Fruit fly (Drosophila melanogaster): ENCODE measurements around the gene Wnk.

Wnk gene

dm6 chr3L:21509488-21510122, 45.1 kb downstream of the Wnk start (continued):
- peak; percentile 53 for TF ChIP-seq BtbVII (GFP tag; optimal IDR thresholded peaks at IDR 0.05)
- no peak; the same call in 1 of the 2 replicates for TF ChIP-seq bbx (GFP tag; IDR thresholded peaks at IDR 0.05; ENCODE audit: partially characterized antibody)
- TF ChIP-seq nerfin-2 (GFP tag; IDR thresholded peaks at IDR 0.05; ENCODE audit: partially characterized antibody): no peak
- TF ChIP-seq Fer3 (tag; optimal IDR thresholded peaks at IDR 0.05): peak; percentile 9
- TF ChIP-seq phol (tag; optimal IDR thresholded peaks at IDR 0.05): peak; percentile 39
- TF ChIP-seq Elba2 (GFP tag; optimal IDR thresholded peaks at IDR 0.05): no peak
- no peak for TF ChIP-seq pfk (GFP tag; optimal IDR thresholded peaks at IDR 0.05)
- TF ChIP-seq Hand (GFP tag; optimal IDR thresholded peaks at IDR 0.05): peak; percentile 35
- peak; percentile 71; the same call in 2 of the 3 replicates for TF ChIP-seq ci (GFP tag; IDR thresholded peaks at IDR 0.05)
- TF ChIP-seq Deaf1 (tag; optimal IDR thresholded peaks at IDR 0.05): no peak
- 0 out of 2 replicates have a peak, but pooled peaks have one; percentile 18 for TF ChIP-seq Atf6 (GFP tag; IDR thresholded peaks at IDR 0.05)
- TF ChIP-seq crol (GFP tag; IDR thresholded peaks at IDR 0.05): no peak
- peak; percentile 3 for TF ChIP-seq CG8359 (GFP tag; optimal IDR thresholded peaks at IDR 0.05; ENCODE audit: borderline replicate concordance)
- peak; percentile 24; the same call in 1 of the 2 replicates for TF ChIP-seq Ada2b (GFP tag; IDR thresholded peaks at IDR 0.05)
- 0 out of 2 replicates have a peak, but pooled peaks have one; percentile 9 for TF ChIP-seq CG6689 (GFP tag; IDR thresholded peaks at IDR 0.05)
- peak; percentile 55 for TF ChIP-seq Xbp1 (GFP tag; optimal IDR thresholded peaks at IDR 0.05)
- no peak for TF ChIP-seq toy (GFP tag; IDR thresholded peaks at IDR 0.05)
- peak; percentile 28 for TF ChIP-seq CG13775 (GFP tag; optimal IDR thresholded peaks at IDR 0.05)
- TF ChIP-seq Hmr (GFP tag; optimal IDR thresholded peaks at IDR 0.05): peak; percentile 48
- no peak for TF ChIP-seq Doc2 (GFP tag; IDR thresholded peaks at IDR 0.05)
- TF ChIP-seq ftz-f1 (GFP tag; optimal IDR thresholded peaks at IDR 0.05): no peak
- peak; percentile 46 for TF ChIP-seq CG8388 (GFP tag; optimal IDR thresholded peaks at IDR 0.05)
- TF ChIP-seq shn (GFP tag; optimal IDR thresholded peaks at IDR 0.05): peak; percentile 40
- TF ChIP-seq Hr78 (GFP tag; optimal IDR thresholded peaks at IDR 0.05): peak in 1 of 2 experiments; percentile 57
- TF ChIP-seq CG10462 (GFP tag; optimal IDR thresholded peaks at IDR 0.05): peak; percentile 21
- TF ChIP-seq Camta (GFP tag; optimal IDR thresholded peaks at IDR 0.05): peak; percentile 23
- peak; percentile 5 for TF ChIP-seq CG18476 (GFP tag; optimal IDR thresholded peaks at IDR 0.05)
- TF ChIP-seq Fer1 (GFP tag; optimal IDR thresholded peaks at IDR 0.05): peak; percentile 39
- TF ChIP-seq D19A (tag; optimal IDR thresholded peaks at IDR 0.05): peak; percentile 32
- TF ChIP-seq CG18262 (tag; optimal IDR thresholded peaks at IDR 0.05): peak; percentile 52
- peak; percentile 25; the same call in 1 of the 2 replicates for TF ChIP-seq sob (GFP tag; IDR thresholded peaks at IDR 0.05)
- peak; percentile 55 for TF ChIP-seq CG30403 (GFP tag; optimal IDR thresholded peaks at IDR 0.05)
- peak; percentile 61; the same call in 2 of the 3 replicates for TF ChIP-seq CG17361 (GFP tag; IDR thresholded peaks at IDR 0.05)
- TF ChIP-seq Trl (optimal IDR thresholded peaks at IDR 0.05): peak; percentile 63 to 74
- peak; percentile 14 for TF ChIP-seq Trl (GFP tag; optimal IDR thresholded peaks at IDR 0.05)
- peak; percentile 10 for TF ChIP-seq chn (GFP tag; optimal IDR thresholded peaks at IDR 0.05)
- TF ChIP-seq CG10321 (GFP tag; IDR thresholded peaks at IDR 0.05): no peak
- TF ChIP-seq Max (GFP tag; optimal IDR thresholded peaks at IDR 0.05): peak; percentile 4
- TF ChIP-seq dmrt99B (tag; optimal IDR thresholded peaks at IDR 0.05): peak; percentile 50
- TF ChIP-seq CkIIα-i1 (GFP tag; IDR thresholded peaks at IDR 0.05): no peak
- peak; percentile 5 for TF ChIP-seq Atf-2 (GFP tag; optimal IDR thresholded peaks at IDR 0.05)
- TF ChIP-seq CG17385 (GFP tag; optimal IDR thresholded peaks at IDR 0.05): peak; percentile 31
- peak in 1 of 2 experiments; percentile 53 for TF ChIP-seq bsh (GFP tag; optimal IDR thresholded peaks at IDR 0.05)
- TF ChIP-seq CG12071 (GFP tag; optimal IDR thresholded peaks at IDR 0.05): peak; percentile 23
- no peak for TF ChIP-seq jumu (GFP tag; optimal IDR thresholded peaks at IDR 0.05)
- peak in 1 of 3 experiments; percentile 25 for TF ChIP-seq lola (GFP tag; optimal IDR thresholded peaks at IDR 0.05)
- TF ChIP-seq CG12219 (GFP tag; optimal IDR thresholded peaks at IDR 0.05): peak; percentile 38
- no peak for TF ChIP-seq mirr (GFP tag; optimal IDR thresholded peaks at IDR 0.05)
